Worm (Caenorhabditis elegans) whole organism, mixed stage, embryonic: ENCODE results near the gene ZK632.4.

ENCODE experiments used
- M03D4.4 ChIP-seq: sonication (generic microtip); optimal IDR thresholded peaks from 2 replicates; lab custom pipeline; 2017; ENCODE audit warnings: mild to moderate bottlenecking, missing genetic modification characterization, missing compliant biosample characterization
- bed-3 ChIP-seq: fragments of 200-800 bp; sonication (Bioruptor generic); optimal IDR thresholded peaks from 3 replicates; lab custom pipeline; 2018; ENCODE audit warnings: mild to moderate bottlenecking, missing genetic modification characterization, moderate library complexity, missing compliant biosample characterization
- blmp-1 ChIP-seq: fragments of 150-350 bp; optimal IDR thresholded peaks from 2 replicates; lab custom pipeline; 2014; ENCODE audit warnings: missing biosample characterization, missing genetic modification characterization
- ceh-39 ChIP-seq: fragments of 150-350 bp; optimal IDR thresholded peaks from 2 replicates; lab custom pipeline; 2014; ENCODE audit warnings: missing biosample characterization, missing genetic modification characterization
- ceh-43 ChIP-seq: fragments of 200-800 bp; sonication (Bioruptor generic); optimal IDR thresholded peaks from 2 replicates; lab custom pipeline; 2018; ENCODE audit warnings: mild to moderate bottlenecking, missing genetic modification characterization, moderate library complexity, missing compliant biosample characterization
- ceh-83 ChIP-seq: fragments of 200-800 bp; sonication (Bioruptor generic); optimal IDR thresholded peaks from 2 replicates; lab custom pipeline; 2018; ENCODE audit warnings: mild to moderate bottlenecking, missing genetic modification characterization, missing compliant biosample characterization
- ces-1 ChIP-seq: fragments of 150-350 bp; optimal IDR thresholded peaks from 2 replicates; lab custom pipeline; 2014; ENCODE audit warnings: missing biosample characterization, missing genetic modification reagents, missing genetic modification characterization
- cnd-1 ChIP-seq: fragments of 200-800 bp; sonication (Bioruptor generic); optimal IDR thresholded peaks from 2 replicates; lab custom pipeline; 2018; ENCODE audit warnings: mild to moderate bottlenecking, missing genetic modification characterization, missing compliant biosample characterization
- elt-1 ChIP-seq: sonication (generic microtip); optimal IDR thresholded peaks from 2 replicates; lab custom pipeline; 2017; ENCODE audit warnings: missing genetic modification characterization, mild to moderate bottlenecking, missing compliant biosample characterization, antibody characterized with exemption, moderate library complexity, borderline replicate concordance; ENCODE audit not compliant: insufficient read depth
- elt-3 ChIP-seq: fragments of 150-350 bp; optimal IDR thresholded peaks from 2 replicates; lab custom pipeline; 2014; ENCODE audit warnings: missing biosample characterization, missing genetic modification characterization
- flh-1 ChIP-seq: fragments of 200-800 bp; sonication (Bioruptor generic); optimal IDR thresholded peaks from 2 replicates; lab custom pipeline; 2018; ENCODE audit warnings: mild to moderate bottlenecking, missing genetic modification characterization, moderate library complexity, missing compliant biosample characterization
- ham-2 ChIP-seq: fragments of 200-800 bp; sonication (Bioruptor generic); optimal IDR thresholded peaks from 2 replicates; lab custom pipeline; 2018; ENCODE audit warnings: mild to moderate bottlenecking, missing genetic modification characterization, missing compliant biosample characterization
- hlh-1 ChIP-seq: fragments of 150-350 bp; optimal IDR thresholded peaks from 2 replicates; lab custom pipeline; 2014; ENCODE audit warnings: missing biosample characterization, missing genetic modification reagents, missing genetic modification characterization
- lin-13 ChIP-seq: fragments of 150-350 bp; optimal IDR thresholded peaks from 2 replicates; lab custom pipeline; 2014; ENCODE audit warnings: missing biosample characterization, missing genetic modification characterization
- lsy-2 ChIP-seq: fragments of 150-350 bp; optimal IDR thresholded peaks from 2 replicates; lab custom pipeline; 2014; ENCODE audit warnings: missing biosample characterization, missing genetic modification characterization
- mab-5 ChIP-seq: fragments of 150-350 bp; optimal IDR thresholded peaks from 2 replicates; lab custom pipeline; 2014; ENCODE audit warnings: missing biosample characterization, missing genetic modification characterization
- mep-1 ChIP-seq: fragments of 150-350 bp; optimal IDR thresholded peaks from 2 replicates; lab custom pipeline; 2017; ENCODE audit warnings: missing biosample characterization, missing genetic modification reagents, missing genetic modification characterization, inconsistent platforms
- nhr-12 ChIP-seq: fragments of 150-350 bp; optimal IDR thresholded peaks from 2 replicates; lab custom pipeline; 2014; ENCODE audit warnings: missing biosample characterization, missing genetic modification characterization
- nhr-237 ChIP-seq: fragments of 150-350 bp; optimal IDR thresholded peaks from 2 replicates; lab custom pipeline; 2014; ENCODE audit warnings: missing biosample characterization, missing genetic modification characterization
- nhr-28 ChIP-seq: fragments of 150-350 bp; optimal IDR thresholded peaks from 2 replicates; lab custom pipeline; 2014; ENCODE audit warnings: missing biosample characterization, missing genetic modification characterization
- nhr-76 ChIP-seq: sonication (generic microtip); optimal IDR thresholded peaks from 2 replicates; lab custom pipeline; 2017; ENCODE audit warnings: missing biosample characterization, missing genetic modification characterization
- sem-2 ChIP-seq: fragments of 200-800 bp; sonication (Bioruptor generic); optimal IDR thresholded peaks from 2 replicates; lab custom pipeline; 2018; ENCODE audit warnings: mild to moderate bottlenecking, missing genetic modification characterization, missing compliant biosample characterization
- snpc-4 ChIP-seq: fragments of 150-350 bp; optimal IDR thresholded peaks from 2 replicates; lab custom pipeline; 2014; ENCODE audit warnings: missing biosample characterization, missing genetic modification characterization
- sptf-1 ChIP-seq: sonication (generic microtip); optimal IDR thresholded peaks from 2 replicates; lab custom pipeline; 2017; ENCODE audit warnings: mild to moderate bottlenecking, missing genetic modification characterization, moderate library complexity, missing compliant biosample characterization
- tbx-8 ChIP-seq: fragments of 200-800 bp; sonication (Bioruptor generic); optimal IDR thresholded peaks from 2 replicates; lab custom pipeline; 2018; ENCODE audit warnings: mild to moderate bottlenecking, missing genetic modification characterization, moderate library complexity, missing compliant biosample characterization
- unc-120 ChIP-seq: sonication (generic microtip); optimal IDR thresholded peaks from 2 replicates; lab custom pipeline; 2017; ENCODE audit warnings: missing genetic modification characterization, missing compliant biosample characterization; ENCODE audit not compliant: poor library complexity, severe bottlenecking
- unc-39 ChIP-seq: fragments of 150-350 bp; optimal IDR thresholded peaks from 2 replicates; lab custom pipeline; 2014; ENCODE audit warnings: missing biosample characterization, missing genetic modification characterization
- unc-62 ChIP-seq: fragments of 150-350 bp; optimal IDR thresholded peaks from 2 replicates; lab custom pipeline; 2014; ENCODE audit warnings: missing biosample characterization, missing genetic modification reagents, missing genetic modification characterization

The ZK632.4 gene

ce11 chrIII:9806968-9807559 lies at the start of gene ZK632.4:
Gene ZK632.4 (minus strand): TSS chrIII:9807454.
- TF ChIP-seq nhr-76 (no peak), bed-3 (no peak), snpc-4 (tag; lab: Kevin White, UChicago) (no peak), ceh-39 (tag; lab: Kevin White, UChicago) (no peak), mep-1 (tag; lab: Kevin White, UChicago) (no peak), tbx-8 (GFP tag; lab: Kevin White, UChicago) (no peak), lsy-2 (tag; lab: Kevin White, UChicago) (no peak), flh-1 (GFP tag; lab: Kevin White, UChicago) (no peak), cnd-1 (tag; lab: Kevin White, UChicago) (no peak), hlh-1 (tag; lab: Kevin White, UChicago) (no peak), mab-5 (tag; lab: Kevin White, UChicago) (no peak), ceh-43 (no peak), sptf-1 (no peak), nhr-237 (tag; lab: Kevin White, UChicago) (no peak), elt-1 (tag; lab: Kevin White, UChicago) (no peak), ces-1 (GFP tag; lab: Kevin White, UChicago) (no peak), unc-120 (tag; lab: Kevin White, UChicago) (no peak), M03D4.4 (tag; lab: Kevin White, UChicago) (no peak), lin-13 (tag; lab: Kevin White, UChicago) (no peak)
- TF ChIP-seq, all 35 proteins: peak for 0

ce11 chrIII:9854960-9855359 lies 47.7 kb upstream of the ZK632.4 start:
- TF ChIP-seq unc-120 (tag; lab: Kevin White, UChicago) (no peak), nhr-12 (no peak)
- TF ChIP-seq, all 35 proteins: peak for 0

- TF ChIP-seq ceh-43: peak; percentile 75
- TF ChIP-seq elt-3 (tag; lab: Kevin White, UChicago): no peak
- TF ChIP-seq sptf-1: peak; percentile 1
- no peak for TF ChIP-seq nhr-28 (tag; lab: Kevin White, UChicago)
Observed at ce11 chrIII:9853667-9854620, 46.7 kb upstream of the ZK632.4 start.

ce11 chrIII:9851547-9851946 lies 44.3 kb upstream of the ZK632.4 start, which contains the start of gene K11H3.3:
Gene K11H3.3 (plus strand): TSS chrIII:9851854.
- TF ChIP-seq tbx-8 (GFP tag; lab: Kevin White, UChicago) (no peak), unc-62 (GFP tag; lab: Kevin White, UChicago) (no peak), unc-39 (tag; lab: Kevin White, UChicago) (no peak), nhr-237 (tag; lab: Kevin White, UChicago) (no peak), ham-2 (no peak), mab-5 (tag; lab: Kevin White, UChicago) (no peak), M03D4.4 (tag; lab: Kevin White, UChicago) (no peak), blmp-1 (tag; lab: Kevin White, UChicago) (no peak), unc-120 (tag; lab: Kevin White, UChicago) (no peak), sem-2 (GFP tag; lab: Kevin White, UChicago) (no peak), ceh-39 (tag; lab: Kevin White, UChicago) (no peak), lsy-2 (tag; lab: Kevin White, UChicago) (no peak), sptf-1 (no peak), ceh-83 (GFP tag; lab: Kevin White, UChicago) (no peak), hlh-1 (tag; lab: Kevin White, UChicago) (no peak), elt-3 (tag; lab: Kevin White, UChicago) (no peak), mep-1 (tag; lab: Kevin White, UChicago) (no peak), cnd-1 (tag; lab: Kevin White, UChicago) (no peak), snpc-4 (tag; lab: Kevin White, UChicago) (no peak), elt-1 (tag; lab: Kevin White, UChicago) (no peak)
